Worm (Caenorhabditis elegans) whole organism, midembryonic: ENCODE measurements around the gene ZK816.3.

Experiments used
- T22C8.4 ChIP-seq: fragments of 200-800 bp; sonication (Bioruptor generic); IDR thresholded peaks from 2 replicates; pipeline ENCODE4 v1.3.6; 2022; ENCODE audit warnings: missing genetic modification characterization, missing compliant biosample characterization
- cog-1 ChIP-seq: sonication (generic microtip); optimal IDR thresholded peaks from 2 replicates; lab custom pipeline; 2016; ENCODE audit warnings: missing genetic modification characterization, missing compliant biosample characterization
- flt-1 ChIP-seq: fragments of 200-800 bp; sonication (Bioruptor generic); IDR thresholded peaks from 2 replicates; pipeline ENCODE4 v1.3.6; 2022; ENCODE audit warnings: missing genetic modification characterization, missing compliant biosample characterization
- klf-2 ChIP-seq: fragments of 200-800 bp; sonication (Bioruptor generic); conservative IDR thresholded peaks from 2 replicates; pipeline ENCODE4 v1.3.6; 2022; ENCODE audit warnings: missing genetic modification reagents, missing genetic modification characterization, missing compliant biosample characterization
- med-1 ChIP-seq: sonication (generic microtip); optimal IDR thresholded peaks from 2 replicates; lab custom pipeline; 2017; ENCODE audit warnings: missing genetic modification characterization, mild to moderate bottlenecking, missing compliant biosample characterization, antibody characterized with exemption, missing genetic modification reagents; ENCODE audit not compliant: insufficient read depth
- ref-1 ChIP-seq: fragments of 200-800 bp; sonication (Bioruptor generic); conservative IDR thresholded peaks from 2 replicates; pipeline ENCODE4 v1.3.6; 2022; ENCODE audit warnings: missing genetic modification reagents, missing genetic modification characterization, missing compliant biosample characterization
- tab-1 ChIP-seq: fragments of 200-800 bp; sonication (Bioruptor generic); IDR thresholded peaks from 2 replicates; pipeline ENCODE4 v1.3.6; 2022; ENCODE audit warnings: missing genetic modification characterization, missing compliant biosample characterization
- ztf-23 ChIP-seq: fragments of 200-800 bp; sonication (Bioruptor generic); IDR thresholded peaks from 2 replicates; pipeline ENCODE4 v1.3.6; 2022; ENCODE audit warnings: missing genetic modification reagents, missing genetic modification characterization, missing compliant biosample characterization
- ztf-29 ChIP-seq: fragments of 200-800 bp; sonication (Bioruptor generic); IDR thresholded peaks from 2 replicates; pipeline ENCODE4 v1.3.6; 2022; ENCODE audit warnings: missing genetic modification reagents, missing genetic modification characterization, missing compliant biosample characterization

- TF ChIP-seq flt-1 (GFP tag; lab: Robert Waterston, UW) (no peak), cog-1 (tag; lab: Kevin White, UChicago) (no peak), T22C8.4 (no peak), med-1 (GFP tag; lab: Kevin White, UChicago) (no peak), tab-1 (GFP tag; lab: Robert Waterston, UW) (no peak), ztf-29 (GFP tag; lab: Robert Waterston, UW) (no peak), klf-2 (GFP tag; lab: Robert Waterston, UW) (no peak), ztf-23 (GFP tag; lab: Robert Waterston, UW) (no peak), ref-1 (GFP tag; lab: Robert Waterston, UW) (no peak)
Measured at ce11 chrX:3396735-3397134, 48.5 kb downstream of the ZK816.3 start.
